Worm (Caenorhabditis elegans): ENCODE measurements around the gene str-66.
"Not testable (repeated sequence)": the region's sequence is repeated elsewhere in the genome, so short reads cannot be mapped to it uniquely, and the experiment has no call there.

The str-66 gene

DNA sequence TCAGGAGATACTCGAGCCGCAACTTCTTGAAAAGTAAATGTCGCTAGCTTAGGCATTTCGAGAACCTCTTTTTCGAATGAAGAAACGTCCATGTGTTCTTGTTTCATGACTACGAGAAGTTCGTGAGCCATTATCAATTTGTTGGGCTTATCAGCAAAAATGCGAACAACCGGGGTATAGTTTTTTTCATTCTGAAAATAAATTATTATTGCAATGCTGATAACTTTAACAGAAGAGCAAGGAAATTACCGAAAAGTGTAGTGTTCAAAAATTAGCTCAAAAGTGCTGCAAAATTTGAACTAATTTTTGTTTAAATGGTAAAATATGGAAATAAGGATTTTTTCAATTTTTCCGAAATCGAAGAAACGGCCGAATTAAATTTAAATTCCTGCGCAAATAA is 8.2 kb upstream of the str-66 start:
- TF ChIP-seq F13H6.1 (tag; optimal IDR thresholded peaks at IDR 0.05) (no peak), ama-1 (optimal IDR thresholded peaks at IDR 0.05) (no peak), pqm-1 (tag; optimal IDR thresholded peaks at IDR 0.05) (no peak), pag-3 (tag; optimal IDR thresholded peaks at IDR 0.05; ENCODE audit: borderline replicate concordance) (no peak), hlh-8 (tag; optimal IDR thresholded peaks at IDR 0.05) (no peak)

- TF ChIP-seq T23F11.4 (GFP tag; optimal IDR thresholded peaks at IDR 0.05) (no peak), pat-9 (tag; optimal IDR thresholded peaks at IDR 0.05) (no peak), ceh-19 (GFP tag; optimal IDR thresholded peaks at IDR 0.05) (no peak), Y22D7AL.16 (tag; optimal IDR thresholded peaks at IDR 0.05) (no peak), elt-4 (tag; optimal IDR thresholded peaks at IDR 0.05) (no peak), tbx-7 (tag; optimal IDR thresholded peaks at IDR 0.05) (no peak), dmd-4 (tag; optimal IDR thresholded peaks at IDR 0.05; ENCODE audit: borderline replicate concordance) (no peak), pha-2 (tag; optimal IDR thresholded peaks at IDR 0.05) (no peak), lim-6 (tag; optimal IDR thresholded peaks at IDR 0.05) (no peak)
These were observed 3.4 kb upstream of the str-66 start, which contains the start of gene str-68 for ce11 chrV:3107450-3107849. Gene str-68 (minus strand): TSS chrV:3107550.

- TF ChIP-seq ceh-24 (tag; optimal IDR thresholded peaks at IDR 0.05) (no peak), hlh-8 (tag; optimal IDR thresholded peaks at IDR 0.05) (no peak)
These were observed 2.8 kb upstream of the str-66 start for ce11 chrV:3106785-3107184.

DNA sequence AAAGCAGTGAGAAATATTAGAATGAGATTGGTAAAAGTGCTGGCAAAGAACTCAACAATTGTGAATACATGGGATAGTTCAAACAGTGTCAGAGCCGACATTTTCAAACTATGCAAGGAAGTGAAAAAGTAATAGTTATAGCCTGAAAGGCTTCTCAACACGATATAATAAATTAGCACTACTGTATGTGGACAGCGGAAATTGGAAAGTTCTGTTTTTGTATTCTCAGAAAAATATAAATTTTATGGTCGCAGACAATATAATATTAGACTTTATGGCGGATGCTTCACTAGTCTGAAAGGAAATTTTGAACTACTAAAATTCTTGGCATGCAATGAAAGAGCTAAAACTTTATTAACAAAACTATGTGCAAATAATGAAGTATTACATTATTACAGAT is 1.8 kb upstream of the str-66 start, which contains the start of gene str-69:
Gene str-69 (minus strand): TSS at position 101 of the 400 bp plus-strand sequence.
- TF ChIP-seq nhr-11 (tag; optimal IDR thresholded peaks at IDR 0.05), result no peak
- TF ChIP-seq pha-4 (tag; optimal IDR thresholded peaks at IDR 0.05), result no peak
- no peak for TF ChIP-seq F13H6.1 (tag; optimal IDR thresholded peaks at IDR 0.05)
- no peak for TF ChIP-seq npax-4 (tag; optimal IDR thresholded peaks at IDR 0.05)
- TF ChIP-seq C08G9.2 (tag; optimal IDR thresholded peaks at IDR 0.05), result no peak
- no peak for TF ChIP-seq ceh-22 (tag; optimal IDR thresholded peaks at IDR 0.05)
- no peak for TF ChIP-seq fkh-10 (GFP tag; optimal IDR thresholded peaks at IDR 0.05)
- no peak for TF ChIP-seq ceh-9 (tag; optimal IDR thresholded peaks at IDR 0.05)
- TF ChIP-seq ceh-34 (tag; optimal IDR thresholded peaks at IDR 0.05), result no peak

DNA sequence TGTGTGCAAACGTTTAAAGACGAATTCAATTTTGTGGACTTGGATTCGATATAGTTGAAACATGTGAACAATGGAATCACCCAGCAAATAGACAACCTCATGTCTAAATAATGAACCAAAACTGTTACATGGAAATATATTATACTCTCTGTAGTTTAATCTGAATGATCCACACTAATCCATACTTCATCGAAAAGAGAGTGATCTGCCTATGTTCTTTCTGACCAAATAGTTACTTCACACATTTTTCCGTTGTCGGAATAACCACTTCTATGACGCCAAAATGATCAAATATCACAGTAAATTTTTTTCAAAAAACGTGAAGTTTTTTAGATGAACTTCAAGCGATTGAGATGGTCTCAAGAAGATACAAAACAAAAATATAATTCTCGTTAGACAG is 2.0 kb downstream of the str-66 start, which contains the start of gene Y73C8C.4:
Gene Y73C8C.4 (minus strand): TSS at position 101 of the 400 bp plus-strand sequence.
- not testable (repeated sequence) for TF ChIP-seq ceh-9 (tag; optimal IDR thresholded peaks at IDR 0.05); ceh-22 (tag; optimal IDR thresholded peaks at IDR 0.05); ama-1 (optimal IDR thresholded peaks at IDR 0.05)

- TF ChIP-seq T23F11.4 (GFP tag; optimal IDR thresholded peaks at IDR 0.05) (no peak), dve-1 (tag; optimal IDR thresholded peaks at IDR 0.05) (no peak), ceh-9 (tag; optimal IDR thresholded peaks at IDR 0.05) (no peak), hlh-8 (tag; optimal IDR thresholded peaks at IDR 0.05) (no peak), nfya-1 (tag; optimal IDR thresholded peaks at IDR 0.05) (no peak), mec-3 (tag; optimal IDR thresholded peaks at IDR 0.05; ENCODE audit: borderline replicate concordance) (no peak), odd-2 (tag; optimal IDR thresholded peaks at IDR 0.05) (no peak), ceh-48 (tag; optimal IDR thresholded peaks at IDR 0.05) (no peak), ceh-45 (GFP tag; IDR thresholded peaks at IDR 0.05) (no peak), lim-6 (tag; optimal IDR thresholded peaks at IDR 0.05) (no peak), K02D7.2 (tag; optimal IDR thresholded peaks at IDR 0.05) (no peak), ama-1 (optimal IDR thresholded peaks at IDR 0.05) (no peak)
These were observed 3.5 kb downstream of the str-66 start for ce11 chrV:3100527-3100926.

DNA sequence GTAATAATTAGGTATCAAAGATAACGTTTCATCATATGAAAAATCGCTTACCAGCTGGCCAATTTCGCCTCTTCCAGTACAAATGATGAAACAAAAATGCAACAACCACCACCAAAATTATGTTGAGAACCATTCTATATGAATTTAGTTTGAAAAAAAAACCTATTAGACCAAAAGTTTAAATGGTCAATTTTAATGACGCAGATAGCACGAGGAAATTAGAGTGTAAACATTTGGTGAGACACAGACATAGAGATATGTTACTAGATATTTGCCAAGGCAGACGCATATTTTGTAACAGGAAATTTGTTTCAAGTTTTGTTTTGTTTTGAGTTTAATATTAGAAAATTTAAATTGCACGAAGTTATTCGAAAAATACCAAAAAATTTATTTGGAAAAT is 9.7 kb downstream of the str-66 start, which contains the start of gene cyp-33C9:
Gene cyp-33C9 (minus strand): TSS at position 211 of the 400 bp plus-strand sequence.
- TF ChIP-seq madf-2 (tag; optimal IDR thresholded peaks at IDR 0.05), result no peak
- no peak for TF ChIP-seq pax-1 (tag; optimal IDR thresholded peaks at IDR 0.05)
- TF ChIP-seq tbx-7 (tag; optimal IDR thresholded peaks at IDR 0.05), result no peak
- TF ChIP-seq ets-4 (tag; optimal IDR thresholded peaks at IDR 0.05), result no peak
- no peak for TF ChIP-seq sdc-2 (tag; optimal IDR thresholded peaks at IDR 0.05)
- no peak for TF ChIP-seq K09A11.1 (tag; optimal IDR thresholded peaks at IDR 0.05; ENCODE audit: insufficient read depth)

Data from whole organism, late embryonic.